Fruit fly (Drosophila melanogaster) whole organism, pupa: ENCODE measurements around the gene CG10116.

Experiments
- CG13204 ChIP-seq: fragments of 200-800 bp; sonication (Bioruptor generic); optimal IDR thresholded peaks from 2 replicates; lab custom pipeline; 2018; ENCODE audit warnings: missing biosample characterization, mild to moderate bottlenecking, missing genetic modification characterization, moderate library complexity
- CG14655 ChIP-seq: fragments of 200-800 bp; sonication (Bioruptor generic); optimal IDR thresholded peaks from 3 replicates; lab custom pipeline; 2017; ENCODE audit warnings: mild to moderate bottlenecking, missing biosample characterization, missing genetic modification reagents, missing genetic modification characterization
- CG34367 ChIP-seq: fragments of 200-800 bp; sonication (Bioruptor generic); optimal IDR thresholded peaks from 2 replicates; lab custom pipeline; 2018; ENCODE audit warnings: missing biosample characterization, mild to moderate bottlenecking, missing genetic modification characterization
- Ets98B ChIP-seq: fragments of 200-800 bp; sonication (Bioruptor generic); IDR thresholded peaks from 2 replicates; pipeline ENCODE4 v1.3.6; 2022; ENCODE audit warnings: missing biosample characterization, missing genetic modification characterization
- Snoo ChIP-seq: fragments of 200-800 bp; sonication (Bioruptor generic); optimal IDR thresholded peaks from 3 replicates; lab custom pipeline; 2017; ENCODE audit warnings: missing biosample characterization, mild to moderate bottlenecking, missing genetic modification characterization, inconsistent platforms

DNA sequence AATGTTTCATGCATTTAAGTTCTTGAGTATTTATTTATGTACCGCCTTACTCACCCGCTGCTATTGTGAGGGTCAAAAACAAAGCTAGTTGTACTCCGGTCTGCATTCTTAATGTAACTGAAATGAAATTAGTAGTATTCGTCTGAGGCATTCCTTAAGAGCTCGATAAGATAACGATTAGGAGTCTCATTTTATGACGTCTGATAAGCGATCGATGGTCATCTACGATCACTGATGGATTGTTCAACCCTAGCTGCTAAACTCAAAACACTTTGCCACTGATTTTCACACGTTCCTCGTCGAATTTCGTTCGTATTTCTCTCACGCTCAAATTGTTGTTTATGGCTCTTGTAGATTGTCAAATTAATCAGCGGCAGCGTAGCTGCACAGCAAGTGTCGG is at the start of gene CG10116:
- TF ChIP-seq CG14655 (GFP tag; lab: Kevin White, UChicago) (no peak), Ets98B (GFP tag; lab: Robert Waterston, UW) (no peak), CG34367 (no peak), CG13204 (GFP tag; lab: Kevin White, UChicago) (no peak), Snoo (tag; lab: Kevin White, UChicago) (no peak)
